Fruit fly (Drosophila melanogaster) whole organism, embryonic: ENCODE data around the gene Rab8.

Source experiments
- CG1024 ChIP-seq: fragments of 200-800 bp; sonication (Bioruptor generic); IDR thresholded peaks from 2 replicates; pipeline ENCODE4 v1.3.6; 2022; ENCODE audit warnings: missing biosample characterization, missing genetic modification characterization
- CG10543 ChIP-seq: fragments of 200-800 bp; sonication (Bioruptor generic); optimal IDR thresholded peaks from 3 replicates; lab custom pipeline; 2017; ENCODE audit warnings: missing biosample characterization, mild to moderate bottlenecking, missing genetic modification characterization, moderate library complexity
- CG10565 ChIP-seq: fragments of 200-800 bp; sonication (Bioruptor generic); optimal IDR thresholded peaks from 3 replicates; lab custom pipeline; 2016; ENCODE audit warnings: missing biosample characterization, mild to moderate bottlenecking, missing genetic modification characterization
- CG10654 ChIP-seq: fragments of 200-800 bp; sonication (Bioruptor generic); optimal IDR thresholded peaks from 2 replicates; lab custom pipeline; 2016; ENCODE audit warnings: missing biosample characterization, missing genetic modification characterization
- CG11695 ChIP-seq: fragments of 200-800 bp; sonication (Bioruptor generic); IDR thresholded peaks from 3 replicates; pipeline ENCODE4 v1.3.6; 2022; ENCODE audit warnings: missing biosample characterization, missing genetic modification characterization
- CG13624 ChIP-seq: fragments of 200-800 bp; sonication (Bioruptor generic); optimal IDR thresholded peaks from 2 replicates; lab custom pipeline; 2016; ENCODE audit warnings: missing biosample characterization, missing genetic modification characterization
- CG15011 ChIP-seq: fragments of 200-800 bp; sonication (Bioruptor generic); optimal IDR thresholded peaks from 3 replicates; lab custom pipeline; 2018; ENCODE audit warnings: missing biosample characterization, mild to moderate bottlenecking, missing genetic modification characterization
- CG16863 ChIP-seq: fragments of 200-800 bp; sonication (Bioruptor generic); optimal IDR thresholded peaks from 3 replicates; lab custom pipeline; 2016; ENCODE audit warnings: missing biosample characterization, missing genetic modification characterization
- CG17568 ChIP-seq: fragments of 200-800 bp; sonication (Bioruptor generic); optimal IDR thresholded peaks from 2 replicates; lab custom pipeline; 2018; ENCODE audit warnings: missing biosample characterization, mild to moderate bottlenecking, missing genetic modification characterization, moderate library complexity
- CG17912 ChIP-seq: fragments of 200-800 bp; sonication (Bioruptor generic); optimal IDR thresholded peaks from 2 replicates; lab custom pipeline; 2018; ENCODE audit warnings: missing biosample characterization, mild to moderate bottlenecking, missing genetic modification characterization
- CG18599 ChIP-seq: fragments of 200-800 bp; sonication (Bioruptor generic); optimal IDR thresholded peaks from 3 replicates; lab custom pipeline; 2017; ENCODE audit warnings: missing biosample characterization, missing genetic modification characterization, mild to moderate bottlenecking, moderate library complexity, missing genetic modification reagents
- CG2116 ChIP-seq: fragments of 200-800 bp; sonication (Bioruptor generic); optimal IDR thresholded peaks from 3 replicates; lab custom pipeline; 2018; ENCODE audit warnings: missing biosample characterization, mild to moderate bottlenecking, missing genetic modification characterization
- CG2199 ChIP-seq: fragments of 200-800 bp; sonication (Bioruptor generic); IDR thresholded peaks from 3 replicates; pipeline ENCODE4 v1.3.6; 2022; ENCODE audit warnings: missing biosample characterization, missing genetic modification characterization
- CG3065 ChIP-seq: fragments of 200-800 bp; sonication (Bioruptor generic); optimal IDR thresholded peaks from 2 replicates; lab custom pipeline; 2016; ENCODE audit warnings: missing biosample characterization, missing genetic modification characterization
- CG32772 ChIP-seq: fragments of 200-800 bp; sonication (Bioruptor generic); IDR thresholded peaks from 2 replicates; pipeline ENCODE4 v1.3.6; 2022; ENCODE audit warnings: missing biosample characterization, missing genetic modification characterization
- CG3281 ChIP-seq: fragments of 200-800 bp; sonication (Bioruptor generic); optimal IDR thresholded peaks from 3 replicates; lab custom pipeline; 2017; ENCODE audit warnings: missing biosample characterization, mild to moderate bottlenecking, missing genetic modification characterization
- CG5245 ChIP-seq: fragments of 200-800 bp; sonication (Bioruptor generic); optimal IDR thresholded peaks from 3 replicates; lab custom pipeline; 2016; ENCODE audit warnings: missing biosample characterization, missing genetic modification characterization
- CG6272 ChIP-seq: fragments of 200-800 bp; sonication (Bioruptor generic); IDR thresholded peaks from 2 replicates; pipeline ENCODE4 v1.3.6; 2022; ENCODE audit warnings: missing biosample characterization, missing genetic modification characterization
- CG6765 ChIP-seq: fragments of 200-800 bp; sonication (Bioruptor generic); optimal IDR thresholded peaks from 3 replicates; lab custom pipeline; 2017; ENCODE audit warnings: missing biosample characterization, mild to moderate bottlenecking, missing genetic modification characterization
- CG7963 ChIP-seq: fragments of 200-800 bp; sonication (Bioruptor generic); IDR thresholded peaks from 3 replicates; pipeline ENCODE4 v1.3.6; 2022; ENCODE audit warnings: missing biosample characterization, missing genetic modification characterization; ENCODE audit not compliant: partially characterized antibody
- CG9932 ChIP-seq: fragments of 200-800 bp; sonication (Bioruptor generic); IDR thresholded peaks from 2 replicates; pipeline ENCODE4 v1.3.6; 2022; ENCODE audit warnings: missing biosample characterization, missing genetic modification characterization
- CkIIα-i1 ChIP-seq: fragments of 200-800 bp; sonication (Bioruptor generic); IDR thresholded peaks from 2 replicates; pipeline ENCODE4 v1.3.6; 2022; ENCODE audit warnings: missing biosample characterization, missing genetic modification characterization
- Doc3 ChIP-seq: fragments of 200-800 bp; sonication (Bioruptor generic); IDR thresholded peaks from 3 replicates; pipeline ENCODE4 v1.3.6; 2022; ENCODE audit warnings: missing biosample characterization, missing genetic modification characterization; ENCODE audit not compliant: partially characterized antibody
- Hey ChIP-seq: fragments of 200-800 bp; sonication (Bioruptor generic); optimal IDR thresholded peaks from 3 replicates; lab custom pipeline; 2018; ENCODE audit warnings: missing biosample characterization, mild to moderate bottlenecking, missing genetic modification characterization
- Med ChIP-seq: fragments of 200-800 bp; sonication (Bioruptor generic); peaks from one replicate; lab custom pipeline; 2016; ENCODE audit warnings: missing biosample characterization, missing genetic modification characterization, mild to moderate bottlenecking, inconsistent platforms, moderate library complexity
- NC2α ChIP-seq: fragments of 200-800 bp; sonication (Bioruptor generic); optimal IDR thresholded peaks from 2 replicates; lab custom pipeline; 2016; ENCODE audit warnings: missing biosample characterization, missing genetic modification characterization
- NFAT ChIP-seq: fragments of 200-800 bp; sonication (Bioruptor generic); IDR thresholded peaks from 2 replicates; pipeline ENCODE4 v1.3.6; 2022; ENCODE audit warnings: missing biosample characterization, missing genetic modification characterization
- Oaz ChIP-seq: fragments of 200-800 bp; sonication (Bioruptor generic); IDR thresholded peaks from 2 replicates; pipeline ENCODE4 v1.3.6; 2022; ENCODE audit warnings: missing biosample characterization, missing genetic modification characterization
- Optix ChIP-seq: fragments of 200-800 bp; sonication (Bioruptor generic); IDR thresholded peaks from 3 replicates; pipeline ENCODE4 v1.3.6; 2022; ENCODE audit warnings: missing biosample characterization, missing genetic modification characterization
- Six4 ChIP-seq: fragments of 200-800 bp; sonication (Bioruptor generic); optimal IDR thresholded peaks from 2 replicates; lab custom pipeline; 2016; ENCODE audit warnings: missing biosample characterization, missing genetic modification characterization
- Spps ChIP-seq: fragments of 200-800 bp; sonication (Bioruptor generic); optimal IDR thresholded peaks from 2 replicates; lab custom pipeline; 2018; ENCODE audit warnings: missing biosample characterization, mild to moderate bottlenecking, missing genetic modification characterization
- fd102C ChIP-seq: fragments of 200-800 bp; sonication (Bioruptor generic); optimal IDR thresholded peaks from 2 replicates; lab custom pipeline; 2018; ENCODE audit warnings: missing biosample characterization, mild to moderate bottlenecking, missing genetic modification characterization, moderate library complexity
- gsb ChIP-seq: fragments of 200-800 bp; sonication (Bioruptor generic); IDR thresholded peaks from 2 replicates; pipeline ENCODE4 v1.3.6; 2022; ENCODE audit warnings: missing biosample characterization, missing genetic modification characterization
- hbn ChIP-seq: fragments of 200-800 bp; sonication (Bioruptor generic); IDR thresholded peaks from 2 replicates; pipeline ENCODE4 v1.3.6; 2022; ENCODE audit warnings: missing biosample characterization, missing genetic modification characterization; ENCODE audit not compliant: partially characterized antibody
- ind ChIP-seq: fragments of 200-800 bp; sonication (Bioruptor generic); optimal IDR thresholded peaks from 3 replicates; lab custom pipeline; 2016; ENCODE audit warnings: missing biosample characterization, missing genetic modification characterization
- knrl ChIP-seq: fragments of 200-800 bp; sonication (Bioruptor generic); IDR thresholded peaks from 3 replicates; pipeline ENCODE4 v1.3.6; 2022; ENCODE audit warnings: missing biosample characterization, missing genetic modification characterization; ENCODE audit not compliant: partially characterized antibody
- nom ChIP-seq: fragments of 200-800 bp; sonication (Bioruptor generic); optimal IDR thresholded peaks from 2 replicates; lab custom pipeline; 2017; ENCODE audit warnings: missing biosample characterization, missing genetic modification characterization, mild to moderate bottlenecking, moderate library complexity, missing genetic modification reagents
- odd ChIP-seq: fragments of 200-800 bp; sonication (Bioruptor generic); optimal IDR thresholded peaks from 2 replicates; lab custom pipeline; 2017; ENCODE audit warnings: missing biosample characterization, mild to moderate bottlenecking, missing genetic modification characterization
- pan ChIP-seq, 4 experiments: fragments of >200 bp in 3 of 4; fragments of 200-800 bp in 1 of 4; sonication (Bioruptor generic) in 1 of 4; optimal IDR thresholded peaks in 3 of 4; IDR thresholded peaks in 1 of 4; 2 replicates each; pipeline versions ENCODE4 v1.3.6 to Lab custom; 2017 to 2022; ENCODE audit warnings: missing biosample characterization in 2 of 4, missing genetic modification characterization in 2 of 4, mixed read lengths in 1 of 4
- pzg ChIP-seq: fragments of 200-800 bp; sonication (Bioruptor generic); optimal IDR thresholded peaks from 3 replicates; lab custom pipeline; 2018; ENCODE audit warnings: missing biosample characterization, mild to moderate bottlenecking, missing genetic modification characterization, moderate library complexity
- ranshi ChIP-seq: fragments of 200-800 bp; sonication (Bioruptor generic); IDR thresholded peaks from 2 replicates; pipeline ENCODE4 v1.3.6; 2022; ENCODE audit warnings: missing biosample characterization, missing genetic modification characterization
- repo ChIP-seq: fragments of 200-800 bp; sonication (Bioruptor generic); optimal IDR thresholded peaks from 2 replicates; lab custom pipeline; 2016; ENCODE audit warnings: missing biosample characterization, missing genetic modification characterization
- ro ChIP-seq: fragments of 200-800 bp; sonication (Bioruptor generic); IDR thresholded peaks from 2 replicates; pipeline ENCODE4 v1.3.6; 2022; ENCODE audit warnings: missing biosample characterization, missing genetic modification characterization
- run ChIP-seq: fragments of 200-800 bp; sonication (Bioruptor generic); optimal IDR thresholded peaks from 3 replicates; lab custom pipeline; 2018; ENCODE audit warnings: missing biosample characterization, mild to moderate bottlenecking, missing genetic modification characterization
- slp2 ChIP-seq: fragments of 200-800 bp; sonication (Bioruptor generic); optimal IDR thresholded peaks from 2 replicates; lab custom pipeline; 2016; ENCODE audit warnings: missing biosample characterization, missing genetic modification characterization
- tio ChIP-seq: fragments of 200-800 bp; sonication (Bioruptor generic); optimal IDR thresholded peaks from 2 replicates; lab custom pipeline; 2017; ENCODE audit warnings: missing biosample characterization, missing genetic modification characterization, inconsistent platforms
- toy ChIP-seq: fragments of 200-800 bp; sonication (Bioruptor generic); IDR thresholded peaks from 2 replicates; pipeline ENCODE4 v1.3.6; 2022; ENCODE audit warnings: missing biosample characterization, missing genetic modification characterization
- unpg ChIP-seq: fragments of 200-800 bp; sonication (Bioruptor generic); optimal IDR thresholded peaks from 3 replicates; lab custom pipeline; 2018; ENCODE audit warnings: missing biosample characterization, mild to moderate bottlenecking, missing genetic modification characterization, moderate library complexity
- zen ChIP-seq: fragments of 200-800 bp; sonication (Bioruptor generic); optimal IDR thresholded peaks from 3 replicates; lab custom pipeline; 2018; ENCODE audit warnings: missing biosample characterization, mild to moderate bottlenecking, missing genetic modification characterization, moderate library complexity

The Rab8 gene

dm6 chr3L:19909234-19910053 is 38.6 kb upstream of the Rab8 start (continued):
- no peak for TF ChIP-seq Oaz
- no peak for TF ChIP-seq odd (GFP tag; lab: Kevin White, UChicago)
- no peak for TF ChIP-seq CG3065 (GFP tag; lab: Kevin White, UChicago)
- no peak for TF ChIP-seq NC2α (GFP tag; lab: Kevin White, UChicago)
- peak; percentile 25 for TF ChIP-seq zen (tag; lab: Kevin White, UChicago)
- peak; percentile 84 for TF ChIP-seq CG3281 (GFP tag; lab: Kevin White, UChicago)
- no peak for TF ChIP-seq pan (optimal IDR thresholded peaks at IDR 0.05; lab: Kevin White, UChicago)
- no peak for TF ChIP-seq pan (GFP tag; optimal IDR thresholded peaks at IDR 0.05 in 1 of 2, IDR thresholded peaks at IDR 0.05 in 1 of 2)
- TF ChIP-seq CG16863 (GFP tag; lab: Kevin White, UChicago), result no peak
- no peak for TF ChIP-seq ro
- no peak for TF ChIP-seq unpg (GFP tag; lab: Kevin White, UChicago)
- no peak for TF ChIP-seq CG6765
- TF ChIP-seq pzg (GFP tag; lab: Kevin White, UChicago), result peak; percentile 88
- TF ChIP-seq tio, result no peak
- no peak for TF ChIP-seq repo (GFP tag; lab: Kevin White, UChicago)
- TF ChIP-seq CG15011 (GFP tag; lab: Kevin White, UChicago), result no peak
- no peak for TF ChIP-seq CkIIα-i1 (GFP tag; lab: Robert Waterston, UW)
- no peak for TF ChIP-seq Doc3 (GFP tag; lab: Robert Waterston, UW)
- no peak for TF ChIP-seq CG10565
- no peak for TF ChIP-seq CG6272
- TF ChIP-seq hbn (GFP tag; lab: Robert Waterston, UW), result no peak
- TF ChIP-seq CG17568 (GFP tag; lab: Kevin White, UChicago), result no peak
- TF ChIP-seq CG11695 (GFP tag; lab: Robert Waterston, UW), result no peak
- TF ChIP-seq CG2116, result peak; percentile 94
- peak; percentile 9; the same call in 1 of the 3 replicates for TF ChIP-seq CG2199 (GFP tag; lab: Robert Waterston, UW)
- no peak for TF ChIP-seq CG17912 (GFP tag; lab: Kevin White, UChicago)
- no peak for TF ChIP-seq CG32772 (GFP tag; lab: Robert Waterston, UW)
- TF ChIP-seq toy, result no peak
- TF ChIP-seq Six4 (GFP tag; lab: Kevin White, UChicago), result no peak
- no peak for TF ChIP-seq CG10543
- TF ChIP-seq CG13624 (GFP tag; lab: Kevin White, UChicago), result no peak
- no peak for TF ChIP-seq CG10654
- no peak for TF ChIP-seq NFAT
- no peak for TF ChIP-seq CG18599 (GFP tag; lab: Kevin White, UChicago)
- no peak for TF ChIP-seq gsb (GFP tag; lab: Robert Waterston, UW)
- no peak for TF ChIP-seq run
- TF ChIP-seq slp2 (GFP tag; lab: Kevin White, UChicago), result no peak
- no peak for TF ChIP-seq Hey (tag; lab: Kevin White, UChicago)
- TF ChIP-seq nom, result no peak
- no peak for TF ChIP-seq fd102C (GFP tag; lab: Kevin White, UChicago)
- peak; percentile 39 for TF ChIP-seq CG9932 (GFP tag; lab: Robert Waterston, UW)
- no peak for TF ChIP-seq Spps (tag; lab: Kevin White, UChicago)
- no peak for TF ChIP-seq ind (GFP tag; lab: Kevin White, UChicago)
- TF ChIP-seq CG1024, result no peak
- TF ChIP-seq Optix, result no peak
- TF ChIP-seq CG7963, result no peak
- peak; percentile 15; the same call in 1 of the 3 replicates for TF ChIP-seq knrl (GFP tag; lab: Robert Waterston, UW)
- TF ChIP-seq ranshi (GFP tag; lab: Robert Waterston, UW), result no peak
- TF ChIP-seq CG5245 (GFP tag; lab: Kevin White, UChicago), result no peak
- peak; percentile 89 for TF ChIP-seq Med
